Worm (Caenorhabditis elegans): ENCODE data around the gene glf-1.

- TF ChIP-seq cebp-2 (GFP tag; IDR thresholded peaks at IDR 0.05), result no peak
- TF ChIP-seq let-607 (tag; optimal IDR thresholded peaks at IDR 0.05), result no peak
- no peak for TF ChIP-seq lin-26 (GFP tag; IDR thresholded peaks at IDR 0.05)
- no peak for TF ChIP-seq F23B12.7 (tag; optimal IDR thresholded peaks at IDR 0.05; ENCODE audit: insufficient read depth)
- no peak for TF ChIP-seq egl-18 (GFP tag; IDR thresholded peaks at IDR 0.05)
- TF ChIP-seq sptf-2 (GFP tag; optimal IDR thresholded peaks at IDR 0.05), result no peak
- no peak for TF ChIP-seq ztf-26 (tag; optimal IDR thresholded peaks at IDR 0.05)
- no peak for TF ChIP-seq F37B4.10 (GFP tag; IDR thresholded peaks at IDR 0.05)
- no peak for TF ChIP-seq nhr-90 (tag; optimal IDR thresholded peaks at IDR 0.05)
- no peak for TF ChIP-seq B0336.3 (GFP tag; IDR thresholded peaks at IDR 0.05)
- no peak for TF ChIP-seq unc-62 (GFP tag; optimal IDR thresholded peaks at IDR 0.05)
These were observed 11.8 kb upstream of the glf-1 start, which contains the start of gene srv-19 for ce11 chrIV:5873825-5874224.
